Worm (Caenorhabditis elegans): ENCODE data around the gene ugt-63.
A peak's percentile ranks its signal among the peaks of the same experiment; 100 is the strongest.

The ugt-63 gene

ce11 chrV:5110684-5111083, at the start of gene ugt-63:
Gene ugt-63 (minus strand): TSS chrV:5110772.
- TF ChIP-seq alr-1 (tag; optimal IDR thresholded peaks at IDR 0.05; ENCODE audit: borderline replicate concordance) = no peak
- TF ChIP-seq nhr-20 (tag; optimal IDR thresholded peaks at IDR 0.05) = peak; percentile 55
- peak; percentile 51 for TF ChIP-seq nhr-85 (tag)
- TF ChIP-seq efl-1 (optimal IDR thresholded peaks at IDR 0.05) = no peak
- peak in 1 of 2 experiments; percentile 29 for TF ChIP-seq efl-1 (GFP tag; optimal IDR thresholded peaks at IDR 0.05 in 1 of 2)

- TF ChIP-seq alr-1 (tag; optimal IDR thresholded peaks at IDR 0.05; ENCODE audit: borderline replicate concordance) = no peak
- TF ChIP-seq nhr-28 (tag; optimal IDR thresholded peaks at IDR 0.05) = no peak
- no peak for TF ChIP-seq ztf-11 (tag; optimal IDR thresholded peaks at IDR 0.05)
- TF ChIP-seq elt-2 (tag; optimal IDR thresholded peaks at IDR 0.05) = no peak
- no peak for TF ChIP-seq grh-1 (GFP tag; IDR thresholded peaks at IDR 0.05)
- TF ChIP-seq ets-5 (GFP tag; IDR thresholded peaks at IDR 0.05) = no peak
- TF ChIP-seq ces-1 (GFP tag; optimal IDR thresholded peaks at IDR 0.05) = no peak
- no peak for TF ChIP-seq vab-15 (tag; optimal IDR thresholded peaks at IDR 0.05)
- no peak for TF ChIP-seq pqm-1 (tag; optimal IDR thresholded peaks at IDR 0.05)
- TF ChIP-seq mep-1 (tag; optimal IDR thresholded peaks at IDR 0.05) = no peak
- no peak for TF ChIP-seq aly-2 (tag; optimal IDR thresholded peaks at IDR 0.05)
Measured at ce11 chrV:5158302-5158701, 47.7 kb upstream of the ugt-63 start, which contains the start of gene abu-15. Gene abu-15 (plus strand): TSS chrV:5158602.

- no peak for TF ChIP-seq fkh-10 (GFP tag; optimal IDR thresholded peaks at IDR 0.05)
- TF ChIP-seq efl-1 (optimal IDR thresholded peaks at IDR 0.05) = no peak
- TF ChIP-seq efl-1 (GFP tag; optimal IDR thresholded peaks at IDR 0.05 in 1 of 2) = peak in 1 of 2 experiments; percentile 12
- TF ChIP-seq irx-1 (tag; optimal IDR thresholded peaks at IDR 0.05) = no peak
Measured at ce11 chrV:5157660-5158059, 47.1 kb upstream of the ugt-63 start, which contains the start of gene srx-39. Gene srx-39 (minus strand): TSS chrV:5157760.

- TF ChIP-seq mab-9 (GFP tag; IDR thresholded peaks at IDR 0.05) (no peak), rnt-1 (tag; optimal IDR thresholded peaks at IDR 0.05) (no peak), isw-1 (GFP tag; IDR thresholded peaks at IDR 0.05) (no peak), pax-3 (tag; optimal IDR thresholded peaks at IDR 0.05) (no peak), unc-30 (tag; optimal IDR thresholded peaks at IDR 0.05) (no peak), fkh-4 (tag; optimal IDR thresholded peaks at IDR 0.05; ENCODE audit: borderline replicate concordance) (no peak), mdl-1 (tag; optimal IDR thresholded peaks at IDR 0.05) (no peak), lir-3 (tag; optimal IDR thresholded peaks at IDR 0.05; ENCODE audit: poor library complexity) (no peak), elt-3 (tag; optimal IDR thresholded peaks at IDR 0.05) (no peak), nhr-77 (tag; optimal IDR thresholded peaks at IDR 0.05) (no peak), nhr-84 (tag; optimal IDR thresholded peaks at IDR 0.05) (no peak), lin-14 (GFP tag; optimal IDR thresholded peaks at IDR 0.05) (no peak), lin-13 (GFP tag; optimal IDR thresholded peaks at IDR 0.05) (no peak)
Measured at ce11 chrV:5155516-5155915, 44.9 kb upstream of the ugt-63 start, which contains the start of gene srx-38. Gene srx-38 (minus strand): TSS chrV:5155616.

ce11 chrV:5150880-5151279, 40.3 kb upstream of the ugt-63 start, which contains the start of gene srh-130:
Gene srh-130 (plus strand): TSS chrV:5151180.
- TF ChIP-seq hpl-2 (GFP tag; optimal IDR thresholded peaks at IDR 0.05) (no peak), egl-27 (tag; optimal IDR thresholded peaks at IDR 0.05) (no peak), nhr-90 (tag; optimal IDR thresholded peaks at IDR 0.05; ENCODE audit: poor library complexity) (no peak), Y116A8C.19 (tag; optimal IDR thresholded peaks at IDR 0.05; ENCODE audit: borderline replicate concordance) (no peak), ztf-4 (tag; optimal IDR thresholded peaks at IDR 0.05) (no peak), unc-62 (GFP tag; optimal IDR thresholded peaks at IDR 0.05) (no peak), vab-15 (tag; optimal IDR thresholded peaks at IDR 0.05) (no peak)
